Fruit fly (Drosophila melanogaster) whole organism, embryonic: ENCODE results near the gene Sp1.

Experiments used
- Abd-B ChIP-seq: fragments of 200-800 bp; sonication (Bioruptor generic); optimal IDR thresholded peaks from 2 replicates; lab custom pipeline; 2018; ENCODE audit warnings: missing biosample characterization, mild to moderate bottlenecking, missing genetic modification characterization, moderate library complexity
- CG1024 ChIP-seq: fragments of 200-800 bp; sonication (Bioruptor generic); IDR thresholded peaks from 2 replicates; pipeline ENCODE4 v1.3.6; 2022; ENCODE audit warnings: missing biosample characterization, missing genetic modification characterization
- CG10321 ChIP-seq: fragments of 200-800 bp; sonication (Bioruptor generic); IDR thresholded peaks from 2 replicates; pipeline ENCODE4 v1.3.6; 2022; ENCODE audit warnings: missing biosample characterization, missing genetic modification characterization
- CG12219 ChIP-seq: fragments of 200-800 bp; sonication (Bioruptor generic); optimal IDR thresholded peaks from 3 replicates; lab custom pipeline; 2018; ENCODE audit warnings: missing biosample characterization, mild to moderate bottlenecking, missing genetic modification characterization
- CG15479 ChIP-seq: fragments of 200-800 bp; sonication (Bioruptor generic); optimal IDR thresholded peaks from 3 replicates; lab custom pipeline; 2019; ENCODE audit warnings: missing biosample characterization, mild to moderate bottlenecking, missing genetic modification characterization, moderate library complexity
- CG16813 ChIP-seq: fragments of 200-800 bp; sonication (Bioruptor generic); IDR thresholded peaks from 3 replicates; pipeline ENCODE4 v1.3.6; 2022; ENCODE audit warnings: missing biosample characterization, missing genetic modification characterization; ENCODE audit not compliant: partially characterized antibody
- CG17361 ChIP-seq: fragments of 200-800 bp; sonication (Bioruptor generic); IDR thresholded peaks from 3 replicates; pipeline ENCODE4 v1.3.6; 2022; ENCODE audit warnings: missing biosample characterization, missing genetic modification characterization
- CG31365 ChIP-seq: fragments of 200-800 bp; sonication (Bioruptor generic); optimal IDR thresholded peaks from 2 replicates; lab custom pipeline; 2018; ENCODE audit warnings: missing biosample characterization, mild to moderate bottlenecking, missing genetic modification characterization
- CG31441 ChIP-seq: fragments of 200-800 bp; sonication (Bioruptor generic); IDR thresholded peaks from 2 replicates; pipeline ENCODE4 v1.3.6; 2022; ENCODE audit warnings: missing biosample characterization, missing genetic modification characterization
- CG32767 ChIP-seq: fragments of 200-800 bp; sonication (Bioruptor generic); IDR thresholded peaks from 2 replicates; pipeline ENCODE4 v1.3.6; 2022; ENCODE audit warnings: missing biosample characterization, missing genetic modification characterization
- CG34376 ChIP-seq: fragments of 200-800 bp; sonication (Bioruptor generic); optimal IDR thresholded peaks from 2 replicates; lab custom pipeline; 2018; ENCODE audit warnings: missing biosample characterization, mild to moderate bottlenecking, missing genetic modification characterization
- CG4360 ChIP-seq: fragments of 200-800 bp; sonication (Bioruptor generic); IDR thresholded peaks from 2 replicates; pipeline ENCODE4 v1.3.6; 2022; ENCODE audit warnings: missing biosample characterization, missing genetic modification characterization
- CG4730 ChIP-seq: fragments of 200-800 bp; sonication (Bioruptor generic); IDR thresholded peaks from 2 replicates; pipeline ENCODE4 v1.3.6; 2022; ENCODE audit warnings: missing biosample characterization, missing genetic modification characterization
- CG8765 ChIP-seq: fragments of 200-800 bp; sonication (Bioruptor generic); IDR thresholded peaks from 2 replicates; pipeline ENCODE4 v1.3.6; 2022; ENCODE audit warnings: missing biosample characterization, missing genetic modification characterization
- CG8924 ChIP-seq: fragments of 200-800 bp; optimal IDR thresholded peaks from 3 replicates; lab custom pipeline; 2019; ENCODE audit warnings: missing biosample characterization, mild to moderate bottlenecking, missing genetic modification characterization, moderate library complexity
- CoRest ChIP-seq: fragments of 200-800 bp; sonication (Bioruptor generic); optimal IDR thresholded peaks from 3 replicates; lab custom pipeline; 2018; ENCODE audit warnings: missing biosample characterization, mild to moderate bottlenecking, missing genetic modification characterization, moderate library complexity
- D ChIP-seq, 2 experiments: fragments of 200-800 bp in 1 of 2; fragments of >200 bp in 1 of 2; sonication (Bioruptor generic) in 1 of 2; optimal IDR thresholded peaks; 2 replicates in 1 of 2; 3 replicates in 1 of 2; lab custom pipeline; 2017; ENCODE audit warnings: mild to moderate bottlenecking in 1 of 2, missing biosample characterization in 1 of 2, missing genetic modification characterization in 1 of 2, missing genetic modification reagents in 1 of 2
- Dbx ChIP-seq: fragments of 200-800 bp; sonication (Bioruptor generic); IDR thresholded peaks from 3 replicates; pipeline ENCODE4 v1.3.6; 2022; ENCODE audit warnings: missing biosample characterization, missing genetic modification characterization
- E2f2 ChIP-seq: fragments of 200-800 bp; sonication (Bioruptor generic); IDR thresholded peaks from 2 replicates; pipeline ENCODE4 v1.3.6; 2022; ENCODE audit warnings: missing biosample characterization, missing genetic modification characterization
- HmgD ChIP-seq: fragments of 200-800 bp; sonication (Bioruptor generic); optimal IDR thresholded peaks from 3 replicates; lab custom pipeline; 2016; ENCODE audit warnings: missing biosample characterization, missing genetic modification characterization
- Meics ChIP-seq: fragments of 200-800 bp; sonication (Bioruptor generic); optimal IDR thresholded peaks from 2 replicates; lab custom pipeline; 2017; ENCODE audit warnings: missing biosample characterization, mild to moderate bottlenecking, missing genetic modification characterization
- Mes4 ChIP-seq: fragments of 200-800 bp; sonication (Bioruptor generic); optimal IDR thresholded peaks from 2 replicates; lab custom pipeline; 2016; ENCODE audit warnings: missing biosample characterization, missing genetic modification characterization
- NC2α ChIP-seq: fragments of 200-800 bp; sonication (Bioruptor generic); optimal IDR thresholded peaks from 2 replicates; lab custom pipeline; 2016; ENCODE audit warnings: missing biosample characterization, missing genetic modification characterization
- Nf-YB ChIP-seq: fragments of 200-800 bp; sonication (Bioruptor generic); optimal IDR thresholded peaks from 3 replicates; lab custom pipeline; 2019; ENCODE audit warnings: missing biosample characterization, mild to moderate bottlenecking, missing genetic modification characterization, moderate library complexity
- Nf-YC ChIP-seq: fragments of 200-800 bp; optimal IDR thresholded peaks from 3 replicates; lab custom pipeline; 2019; ENCODE audit warnings: missing biosample characterization, mild to moderate bottlenecking, missing genetic modification characterization, moderate library complexity
- Pdp1 ChIP-seq, 2 experiments: fragments of 200-800 bp; sonication (Bioruptor generic); optimal IDR thresholded peaks; 3 replicates each; lab custom pipeline; 2016; ENCODE audit warnings: missing biosample characterization in 2 of 2, missing genetic modification characterization in 2 of 2, mild to moderate bottlenecking in 1 of 2, moderate library complexity in 1 of 2
- Ptx1 ChIP-seq: fragments of 200-800 bp; sonication (Bioruptor generic); IDR thresholded peaks from 2 replicates; pipeline ENCODE4 v1.3.6; 2022; ENCODE audit warnings: missing biosample characterization, missing genetic modification characterization
- Scr ChIP-seq: fragments of 200-800 bp; sonication (Bioruptor generic); IDR thresholded peaks from 2 replicates; pipeline ENCODE4 v1.3.6; 2022; ENCODE audit warnings: missing biosample characterization, missing genetic modification characterization; ENCODE audit not compliant: partially characterized antibody
- ash1 ChIP-seq: fragments of 200-800 bp; sonication (Bioruptor generic); optimal IDR thresholded peaks from 2 replicates; lab custom pipeline; 2018; ENCODE audit warnings: missing biosample characterization, mild to moderate bottlenecking, missing genetic modification characterization
- az2 ChIP-seq: fragments of 200-800 bp; sonication (Bioruptor generic); optimal IDR thresholded peaks from 3 replicates; lab custom pipeline; 2016; ENCODE audit warnings: missing biosample characterization, missing genetic modification characterization
- chif ChIP-seq, 2 experiments: fragments of 200-800 bp; sonication (Bioruptor generic); optimal IDR thresholded peaks; 3 replicates each; lab custom pipeline; 2016; ENCODE audit warnings: missing biosample characterization in 2 of 2, missing genetic modification characterization in 2 of 2
- chinmo ChIP-seq: fragments of 200-800 bp; sonication (Bioruptor generic); IDR thresholded peaks from 4 replicates; pipeline ENCODE4 v1.3.6; 2022; ENCODE audit warnings: missing biosample characterization, missing genetic modification characterization; ENCODE audit not compliant: partially characterized antibody
- crol ChIP-seq: fragments of 200-800 bp; sonication (Bioruptor generic); IDR thresholded peaks from 2 replicates; pipeline ENCODE4 v1.3.6; 2022; ENCODE audit warnings: missing biosample characterization, missing genetic modification characterization
- fd102C ChIP-seq: fragments of 200-800 bp; sonication (Bioruptor generic); optimal IDR thresholded peaks from 2 replicates; lab custom pipeline; 2018; ENCODE audit warnings: missing biosample characterization, mild to moderate bottlenecking, missing genetic modification characterization, moderate library complexity
- fd96Cb ChIP-seq: fragments of 200-800 bp; sonication (Bioruptor generic); optimal IDR thresholded peaks from 2 replicates; lab custom pipeline; 2018; ENCODE audit warnings: missing biosample characterization, mild to moderate bottlenecking, missing genetic modification characterization, moderate library complexity
- gro ChIP-seq: fragments of 200-800 bp; sonication (Bioruptor generic); optimal IDR thresholded peaks from 2 replicates; lab custom pipeline; 2016; ENCODE audit warnings: missing biosample characterization, missing genetic modification characterization
- gsb-n ChIP-seq: fragments of 200-800 bp; sonication (Bioruptor generic); optimal IDR thresholded peaks from 3 replicates; lab custom pipeline; 2018; ENCODE audit warnings: missing biosample characterization, mild to moderate bottlenecking, missing genetic modification characterization
- jumu ChIP-seq: fragments of 200-800 bp; sonication (Bioruptor generic); optimal IDR thresholded peaks from 3 replicates; lab custom pipeline; 2016; ENCODE audit warnings: missing biosample characterization, missing genetic modification characterization
- lov ChIP-seq, 2 experiments: fragments of 200-800 bp in 1 of 2; fragments of >200 bp in 1 of 2; sonication (Bioruptor generic) in 1 of 2; IDR thresholded peaks in 1 of 2; optimal IDR thresholded peaks in 1 of 2; 2 replicates in 1 of 2; 3 replicates in 1 of 2; pipeline versions ENCODE4 v1.3.6 to Lab custom; 2017 to 2022; ENCODE audit warnings: missing biosample characterization in 1 of 2, missing genetic modification characterization in 1 of 2
- mirr ChIP-seq: fragments of 200-800 bp; sonication (Bioruptor generic); optimal IDR thresholded peaks from 3 replicates; lab custom pipeline; 2018; ENCODE audit warnings: missing biosample characterization, mild to moderate bottlenecking, missing genetic modification characterization
- nerfin-1 ChIP-seq: fragments of 200-800 bp; sonication (Bioruptor generic); optimal IDR thresholded peaks from 3 replicates; lab custom pipeline; 2019; ENCODE audit warnings: missing biosample characterization, mild to moderate bottlenecking, missing genetic modification characterization, moderate library complexity
- row ChIP-seq: fragments of 200-800 bp; sonication (Bioruptor generic); IDR thresholded peaks from 3 replicates; pipeline ENCODE4 v1.3.6; 2022; ENCODE audit warnings: missing biosample characterization, missing genetic modification characterization
- seq ChIP-seq: fragments of 200-800 bp; sonication (Bioruptor generic); IDR thresholded peaks from 2 replicates; pipeline ENCODE4 v1.3.6; 2022; ENCODE audit warnings: missing biosample characterization, missing genetic modification characterization
- tgo ChIP-seq: fragments of 200-800 bp; sonication (Bioruptor generic); IDR thresholded peaks from 3 replicates; pipeline ENCODE4 v1.3.6; 2022; ENCODE audit warnings: missing biosample characterization, missing genetic modification characterization
- tna ChIP-seq: fragments of 200-800 bp; sonication (Bioruptor generic); IDR thresholded peaks from 2 replicates; pipeline ENCODE4 v1.3.6; 2022; ENCODE audit warnings: missing biosample characterization, missing genetic modification characterization; ENCODE audit not compliant: partially characterized antibody
- twi ChIP-seq: fragments of 200-800 bp; optimal IDR thresholded peaks from 2 replicates; lab custom pipeline; 2019; ENCODE audit warnings: missing biosample characterization, mild to moderate bottlenecking, missing genetic modification characterization, moderate library complexity
- unc-4 ChIP-seq: fragments of 200-800 bp; sonication (Bioruptor generic); IDR thresholded peaks from 2 replicates; pipeline ENCODE4 v1.3.6; 2022; ENCODE audit warnings: missing biosample characterization, missing genetic modification characterization; ENCODE audit not compliant: partially characterized antibody
- wor ChIP-seq: fragments of 200-800 bp; sonication (Bioruptor generic); IDR thresholded peaks from 2 replicates; pipeline ENCODE4 v1.3.6; 2022; ENCODE audit warnings: missing biosample characterization, missing genetic modification characterization

Gene Sp1

DNA sequence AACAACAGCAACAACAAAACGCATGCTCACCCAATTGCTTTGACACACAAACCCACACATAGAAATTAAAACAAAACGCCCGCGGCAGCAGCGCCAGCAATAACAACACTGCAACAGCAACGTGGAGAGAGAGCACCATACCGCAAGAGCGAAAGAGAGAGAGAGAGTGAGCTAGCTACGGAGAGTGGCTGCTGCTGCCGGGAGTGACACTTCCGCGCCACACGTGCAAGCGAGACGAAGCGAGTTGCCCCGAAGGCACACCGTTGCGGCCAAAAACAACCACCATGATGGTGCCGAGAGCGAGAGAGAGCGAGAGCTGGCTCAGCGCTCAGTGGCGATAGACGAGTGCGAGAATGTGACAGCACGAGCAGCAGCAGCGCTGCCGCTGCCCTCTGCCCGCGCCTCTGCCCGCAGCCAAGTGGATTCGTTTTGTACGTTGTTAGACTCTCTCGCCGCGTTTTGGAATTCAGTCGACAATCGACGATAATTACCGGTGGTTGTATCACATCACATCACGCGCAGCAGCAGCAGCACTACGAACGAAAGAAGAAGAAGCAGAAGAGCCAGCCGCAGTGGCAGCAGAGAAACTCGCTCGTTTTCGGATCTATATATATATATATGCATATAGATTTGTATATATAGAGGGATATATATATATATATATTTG lies 35.6 kb upstream of the Sp1 start, which contains the start of gene btd (continued):
- TF ChIP-seq chif (GFP tag; optimal IDR thresholded peaks at IDR 0.05; lab: Kevin White, UChicago) (no peak), crol (GFP tag; lab: Robert Waterston, UW) (peak; percentile 94), nerfin-1 (tag; lab: Kevin White, UChicago) (peak; percentile 72), jumu (no peak), lov (optimal IDR thresholded peaks at IDR 0.05; lab: Kevin White, UChicago) (no peak), lov (GFP tag; IDR thresholded peaks at IDR 0.05; lab: Robert Waterston, UW) (no peak), Ptx1 (GFP tag; lab: Robert Waterston, UW) (no peak), Meics (GFP tag; lab: Kevin White, UChicago) (no peak), CoRest (tag; lab: Kevin White, UChicago) (peak; percentile 71), CG31365 (no peak), Nf-YB (GFP tag; lab: Kevin White, UChicago) (peak; percentile 98), Mes4 (GFP tag; lab: Kevin White, UChicago) (no peak), fd102C (GFP tag; lab: Kevin White, UChicago) (no peak), Dbx (no peak), CG10321 (GFP tag; lab: Robert Waterston, UW) (peak; percentile 99), CG4360 (GFP tag; lab: Robert Waterston, UW) (peak; percentile 89), Nf-YC (peak; percentile 99), gro (GFP tag; lab: Kevin White, UChicago) (peak; percentile 2), HmgD (GFP tag; lab: Kevin White, UChicago) (peak; percentile 63), CG12219 (GFP tag; lab: Kevin White, UChicago) (no peak), az2 (GFP tag; lab: Kevin White, UChicago) (no peak), tgo (GFP tag; lab: Robert Waterston, UW) (no peak), CG8924 (peak; percentile 78), CG16813 (peak; percentile 42; the same call in 1 of the 3 replicates), tna (0 out of 2 replicates have a peak, but pooled peaks have one; percentile 24), CG15479 (peak; percentile 31), seq (GFP tag; lab: Robert Waterston, UW) (peak; percentile 95), fd96Cb (no peak), Scr (GFP tag; lab: Robert Waterston, UW) (peak; percentile 29; the same call in 1 of the 2 replicates), chinmo (GFP tag; lab: Robert Waterston, UW) (peak; percentile 88; the same call in 2 of the 4 replicates), CG32767 (GFP tag; lab: Robert Waterston, UW) (no peak), E2f2 (GFP tag; lab: Robert Waterston, UW) (0 out of 2 replicates have a peak, but pooled peaks have one; percentile 20), CG34376 (GFP tag; lab: Kevin White, UChicago) (no peak), NC2α (GFP tag; lab: Kevin White, UChicago) (no peak), row (GFP tag; lab: Robert Waterston, UW) (0 out of 3 replicates have a peak, but pooled peaks have one; percentile 8), mirr (GFP tag; lab: Kevin White, UChicago) (no peak), gsb-n (tag; lab: Kevin White, UChicago) (peak; percentile 11), twi (tag; lab: Kevin White, UChicago) (peak; percentile 27), CG17361 (GFP tag; lab: Robert Waterston, UW) (no peak), D (optimal IDR thresholded peaks at IDR 0.05; lab: Kevin White, UChicago) (peak; percentile 91), D (GFP tag; optimal IDR thresholded peaks at IDR 0.05; lab: Kevin White, UChicago) (no peak), ash1 (no peak), wor (GFP tag; lab: Robert Waterston, UW) (no peak), CG31441 (no peak), unc-4 (GFP tag; lab: Robert Waterston, UW) (peak; percentile 27; the same call in 1 of the 2 replicates), Pdp1 (GFP tag; optimal IDR thresholded peaks at IDR 0.05; lab: Kevin White, UChicago) (peak in 1 of 2 experiments; percentile 12), CG1024 (GFP tag; lab: Robert Waterston, UW) (no peak), Abd-B (GFP tag; lab: Kevin White, UChicago) (peak; percentile 2), CG4730 (GFP tag; lab: Robert Waterston, UW) (no peak), CG8765 (GFP tag; lab: Robert Waterston, UW) (0 out of 2 replicates have a peak, but pooled peaks have one; percentile 41)
